Fruit fly (Drosophila melanogaster): ENCODE results near the gene CG4042.

CG4042 gene

dm6 chr3L:20784812-20785671, 13.7 kb upstream of the CG4042 start:
- no peak for TF ChIP-seq vfl (GFP tag; optimal IDR thresholded peaks at IDR 0.05)
- TF ChIP-seq caup (GFP tag; optimal IDR thresholded peaks at IDR 0.05; ENCODE audit: severe bottlenecking) = peak; percentile 32
- no peak for TF ChIP-seq shn (GFP tag; optimal IDR thresholded peaks at IDR 0.05)
- no peak for TF ChIP-seq tin (GFP tag; optimal IDR thresholded peaks at IDR 0.05)
- peak in 1 of 3 experiments; percentile 61 for TF ChIP-seq Stat92E (GFP tag; optimal IDR thresholded peaks at IDR 0.05)
- no peak for TF ChIP-seq CG7928 (GFP tag; optimal IDR thresholded peaks at IDR 0.05)
- TF ChIP-seq cad (GFP tag; optimal IDR thresholded peaks at IDR 0.05) = peak; percentile 19
- no peak for TF ChIP-seq Sin3A (optimal IDR thresholded peaks at IDR 0.05)
- TF ChIP-seq Mes4 (GFP tag; optimal IDR thresholded peaks at IDR 0.05) = no peak
- TF ChIP-seq Atf-2 (GFP tag; optimal IDR thresholded peaks at IDR 0.05) = no peak
- peak; percentile 5 for TF ChIP-seq nerfin-1 (tag; optimal IDR thresholded peaks at IDR 0.05)
- TF ChIP-seq Awh (GFP tag; IDR thresholded peaks at IDR 0.05) = no peak
- peak; percentile 60 for TF ChIP-seq CG12659 (GFP tag; optimal IDR thresholded peaks at IDR 0.05)
- TF ChIP-seq CG15479 (GFP tag; optimal IDR thresholded peaks at IDR 0.05) = no peak
- TF ChIP-seq CG16813 (GFP tag; IDR thresholded peaks at IDR 0.05; ENCODE audit: partially characterized antibody) = peak; percentile 23; the same call in 1 of the 3 replicates
- TF ChIP-seq Chrac-16 (GFP tag; optimal IDR thresholded peaks at IDR 0.05) = peak; percentile 4
- peak; percentile 37 for TF ChIP-seq BtbVII (GFP tag; optimal IDR thresholded peaks at IDR 0.05)
- no peak for TF ChIP-seq ab (GFP tag; optimal IDR thresholded peaks at IDR 0.05)
- TF ChIP-seq trh (GFP tag; optimal IDR thresholded peaks at IDR 0.05) = no peak
- TF ChIP-seq CG30431 (GFP tag; optimal IDR thresholded peaks at IDR 0.05) = peak; percentile 13
- TF ChIP-seq Atf3 (GFP tag; optimal IDR thresholded peaks at IDR 0.05) = no peak
- TF ChIP-seq CG8478 (optimal IDR thresholded peaks at IDR 0.05) = no peak
- no peak for TF ChIP-seq ro (GFP tag; IDR thresholded peaks at IDR 0.05)
- no peak for TF ChIP-seq ac (GFP tag; optimal IDR thresholded peaks at IDR 0.05)
- no peak for TF ChIP-seq CG9215 (GFP tag; IDR thresholded peaks at IDR 0.05)
- no peak for TF ChIP-seq gce (GFP tag; IDR thresholded peaks at IDR 0.05)
- no peak for TF ChIP-seq Dfd (GFP tag; optimal IDR thresholded peaks at IDR 0.05)
- TF ChIP-seq CG3995 (GFP tag; optimal IDR thresholded peaks at IDR 0.05) = peak; percentile 21
- TF ChIP-seq klu (GFP tag; IDR thresholded peaks at IDR 0.05) = no peak
- peak; percentile 41 for TF ChIP-seq CG12104 (GFP tag; optimal IDR thresholded peaks at IDR 0.05)
- TF ChIP-seq CG14860 (GFP tag; IDR thresholded peaks at IDR 0.05; ENCODE audit: partially characterized antibody) = no peak
- no peak; the same call in 1 of the 2 replicates for TF ChIP-seq Xrp1 (GFP tag; IDR thresholded peaks at IDR 0.05)
- TF ChIP-seq CG1603 (tag; optimal IDR thresholded peaks at IDR 0.05) = no peak
- peak; percentile 17 for TF ChIP-seq Neu2 (GFP tag; optimal IDR thresholded peaks at IDR 0.05; ENCODE audit: borderline replicate concordance)
- TF ChIP-seq luna (GFP tag; optimal IDR thresholded peaks at IDR 0.05) = peak; percentile 4
- no peak for TF ChIP-seq TFAM (GFP tag; optimal IDR thresholded peaks at IDR 0.05)
- TF ChIP-seq zfh1 (GFP tag; IDR thresholded peaks at IDR 0.05) = 0 out of 3 replicates have a peak, but pooled peaks have one; percentile 52
- no peak for TF ChIP-seq ap (GFP tag; IDR thresholded peaks at IDR 0.05)
- TF ChIP-seq slou (GFP tag; optimal IDR thresholded peaks at IDR 0.05) = no peak
- no peak for TF ChIP-seq Sox100B (GFP tag; optimal IDR thresholded peaks at IDR 0.05)
- no peak; the same call in 1 of the 2 replicates for TF ChIP-seq E2f1 (GFP tag; IDR thresholded peaks at IDR 0.05)
- no peak; the same call in 2 of the 3 replicates for TF ChIP-seq knrl (GFP tag; IDR thresholded peaks at IDR 0.05; ENCODE audit: partially characterized antibody)
- TF ChIP-seq abd-A (tag; optimal IDR thresholded peaks at IDR 0.05) = no peak
- peak; percentile 21 for TF ChIP-seq Xbp1 (GFP tag; optimal IDR thresholded peaks at IDR 0.05)
- peak; percentile 69; the same call in 2 of the 3 replicates for TF ChIP-seq Dbx (GFP tag; IDR thresholded peaks at IDR 0.05)
- TF ChIP-seq CG18599 (GFP tag; optimal IDR thresholded peaks at IDR 0.05) = peak; percentile 40
- TF ChIP-seq CG1024 (GFP tag; IDR thresholded peaks at IDR 0.05) = no peak
- TF ChIP-seq pnt (GFP tag; optimal IDR thresholded peaks at IDR 0.05) = no peak
- 0 out of 2 replicates have a peak, but pooled peaks have one; percentile 36 for TF ChIP-seq NFAT (GFP tag; IDR thresholded peaks at IDR 0.05)
- peak; percentile 55 for TF ChIP-seq CG7556 (GFP tag; optimal IDR thresholded peaks at IDR 0.05)

Data from whole organism, embryonic.